Worm (Caenorhabditis elegans) whole organism, late embryonic: ENCODE data around the gene ZC262.7.

Source experiments
- C08G9.2 ChIP-seq: sonication (generic microtip); optimal IDR thresholded peaks from 2 replicates; lab custom pipeline; 2016; ENCODE audit warnings: mild to moderate bottlenecking, missing genetic modification characterization, moderate library complexity, missing compliant biosample characterization
- T23F11.4 ChIP-seq: fragments of 200-800 bp; sonication (Bioruptor generic); optimal IDR thresholded peaks from 2 replicates; lab custom pipeline; 2018; ENCODE audit warnings: mild to moderate bottlenecking, missing genetic modification characterization, missing compliant biosample characterization
- ahr-1 ChIP-seq: sonication (generic microtip); optimal IDR thresholded peaks from 2 replicates; lab custom pipeline; 2016; ENCODE audit warnings: missing genetic modification characterization, missing compliant biosample characterization
- ama-1 ChIP-seq: fragments of 150-350 bp; optimal IDR thresholded peaks from 2 replicates; lab custom pipeline; 2014
- elt-2 ChIP-seq: sonication (generic microtip); optimal IDR thresholded peaks from 2 replicates; lab custom pipeline; 2016; ENCODE audit warnings: missing genetic modification reagents, missing genetic modification characterization, missing compliant biosample characterization
- fax-1 ChIP-seq: sonication (generic microtip); optimal IDR thresholded peaks from 2 replicates; lab custom pipeline; 2016; ENCODE audit warnings: missing genotype, missing genetic modification characterization, missing compliant biosample characterization
- hlh-30 ChIP-seq: sonication (generic microtip); optimal IDR thresholded peaks from 2 replicates; lab custom pipeline; 2017; ENCODE audit warnings: antibody characterized with exemption, missing genetic modification characterization, missing compliant biosample characterization; ENCODE audit not compliant: insufficient read depth
- lim-6 ChIP-seq: sonication (generic microtip); optimal IDR thresholded peaks from 2 replicates; lab custom pipeline; 2016; ENCODE audit warnings: missing genetic modification characterization, missing compliant biosample characterization
- nhr-11 ChIP-seq: fragments of 150-350 bp; optimal IDR thresholded peaks from 2 replicates; lab custom pipeline; 2014; ENCODE audit warnings: missing biosample characterization, missing genetic modification characterization
- sox-4 ChIP-seq: sonication (generic microtip); optimal IDR thresholded peaks from 2 replicates; lab custom pipeline; 2017; ENCODE audit warnings: mild to moderate bottlenecking, missing genetic modification characterization, inconsistent platforms, missing compliant biosample characterization
- syd-9 ChIP-seq: sonication (generic microtip); optimal IDR thresholded peaks from 2 replicates; lab custom pipeline; 2016; ENCODE audit warnings: mild to moderate bottlenecking, missing genetic modification characterization, moderate library complexity, missing compliant biosample characterization
- unc-55 ChIP-seq: sonication (generic microtip); optimal IDR thresholded peaks from 2 replicates; lab custom pipeline; 2017; ENCODE audit warnings: missing biosample characterization, missing genetic modification reagents, missing genetic modification characterization

- TF ChIP-seq ama-1 (lab: Kevin White, UChicago) (no peak), hlh-30 (no peak), ahr-1 (tag; lab: Kevin White, UChicago) (no peak), lim-6 (tag; lab: Kevin White, UChicago) (no peak), unc-55 (no peak), syd-9 (tag; lab: Kevin White, UChicago) (no peak), fax-1 (tag; lab: Kevin White, UChicago) (no peak), sox-4 (tag; lab: Kevin White, UChicago) (no peak), nhr-11 (no peak), C08G9.2 (tag; lab: Kevin White, UChicago) (no peak), elt-2 (tag; lab: Kevin White, UChicago) (no peak), T23F11.4 (GFP tag; lab: Kevin White, UChicago) (no peak)
Observed at ce11 chrIII:8325574-8326513, 18.3 kb downstream of the ZC262.7 start, which contains the start of gene ZC262.13.
